Fruit fly (Drosophila melanogaster): Measurements from ENCODE around the gene CG33688.

CG33688 gene

DNA sequence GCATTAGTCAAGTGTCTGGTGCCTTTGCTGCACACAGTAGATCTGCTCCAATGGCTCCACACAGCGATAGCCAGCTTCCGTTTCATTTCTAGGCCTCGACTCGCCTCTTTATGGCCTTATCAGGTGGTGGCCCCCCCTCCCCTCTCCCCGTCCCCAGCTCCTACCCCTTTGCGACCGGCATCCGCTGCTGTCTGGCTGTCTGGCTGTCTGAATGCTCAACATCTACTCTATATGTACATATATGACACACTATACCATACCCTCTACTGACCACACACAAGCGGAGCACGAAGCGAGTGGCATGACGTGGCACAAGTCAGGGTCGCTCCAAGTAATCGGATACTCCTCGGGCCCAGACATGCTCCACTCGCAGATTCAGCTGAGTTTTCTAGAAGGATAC lies 40.7 kb upstream of the CG33688 start (continued):
- TF ChIP-seq Rx (GFP tag; IDR thresholded peaks at IDR 0.05) = no peak
- no peak for TF ChIP-seq pan (optimal IDR thresholded peaks at IDR 0.05)
- no peak for TF ChIP-seq pan (GFP tag; optimal IDR thresholded peaks at IDR 0.05 in 1 of 2, IDR thresholded peaks at IDR 0.05 in 1 of 2)
- no peak for TF ChIP-seq jigr1 (GFP tag; IDR thresholded peaks at IDR 0.05)
- no peak for TF ChIP-seq CG8924 (tag; optimal IDR thresholded peaks at IDR 0.05)
- TF ChIP-seq CG6791 (GFP tag; IDR thresholded peaks at IDR 0.05; ENCODE audit: partially characterized antibody) = peak; percentile 35; the same call in 1 of the 3 replicates
- no peak for TF ChIP-seq CG1603 (tag; optimal IDR thresholded peaks at IDR 0.05)
- 0 out of 2 replicates have a peak, but pooled peaks have one; percentile 29 for TF ChIP-seq HLH3B (GFP tag; IDR thresholded peaks at IDR 0.05)
- peak; percentile 30; the same call in 1 of the 3 replicates for TF ChIP-seq CG6175 (GFP tag; IDR thresholded peaks at IDR 0.05)
- TF ChIP-seq CG14014 (GFP tag; IDR thresholded peaks at IDR 0.05) = 0 out of 2 replicates have a peak, but pooled peaks have one; percentile 26
- no peak for TF ChIP-seq Hr78 (GFP tag; optimal IDR thresholded peaks at IDR 0.05)
- no peak for TF ChIP-seq CG31224 (GFP tag; IDR thresholded peaks at IDR 0.05)
- TF ChIP-seq CG15073 (GFP tag; optimal IDR thresholded peaks at IDR 0.05) = no peak
- TF ChIP-seq CG2875 (GFP tag; optimal IDR thresholded peaks at IDR 0.05) = no peak
- no peak for TF ChIP-seq CG10431 (GFP tag; optimal IDR thresholded peaks at IDR 0.05)
- TF ChIP-seq CG8359 (GFP tag; optimal IDR thresholded peaks at IDR 0.05; ENCODE audit: borderline replicate concordance) = no peak
- no peak for TF ChIP-seq Med (GFP tag)
- peak; percentile 61 for TF ChIP-seq Bgb (GFP tag; IDR thresholded peaks at IDR 0.05; ENCODE audit: partially characterized antibody)
- TF ChIP-seq ro (GFP tag; IDR thresholded peaks at IDR 0.05) = no peak
- TF ChIP-seq inv (GFP tag; IDR thresholded peaks at IDR 0.05; ENCODE audit: partially characterized antibody) = peak; percentile 33; the same call in 1 of the 2 replicates
- no peak for TF ChIP-seq CG1602 (GFP tag; optimal IDR thresholded peaks at IDR 0.05)
- TF ChIP-seq CG14860 (GFP tag; IDR thresholded peaks at IDR 0.05; ENCODE audit: partially characterized antibody) = peak; percentile 56; the same call in 2 of the 3 replicates
- TF ChIP-seq CG7928 (GFP tag; optimal IDR thresholded peaks at IDR 0.05) = no peak
- no peak for TF ChIP-seq CG16779 (GFP tag; IDR thresholded peaks at IDR 0.05)
- no peak for TF ChIP-seq tap (tag; optimal IDR thresholded peaks at IDR 0.05)
- TF ChIP-seq hb (GFP tag; IDR thresholded peaks at IDR 0.05; ENCODE audit: partially characterized antibody) = peak; percentile 51
- TF ChIP-seq nom (GFP tag; optimal IDR thresholded peaks at IDR 0.05) = peak; percentile 50
- TF ChIP-seq CG16815 (GFP tag; optimal IDR thresholded peaks at IDR 0.05) = no peak
- no peak for TF ChIP-seq HHEX (GFP tag; optimal IDR thresholded peaks at IDR 0.05)
- TF ChIP-seq CG7963 (GFP tag; IDR thresholded peaks at IDR 0.05; ENCODE audit: partially characterized antibody) = peak; percentile 52; the same call in 1 of the 3 replicates
- TF ChIP-seq B-H2 (GFP tag; optimal IDR thresholded peaks at IDR 0.05) = no peak
- no peak for TF ChIP-seq Usf (GFP tag; optimal IDR thresholded peaks at IDR 0.05)
- TF ChIP-seq CG1647 (GFP tag; optimal IDR thresholded peaks at IDR 0.05) = no peak
- TF ChIP-seq unpg (GFP tag; optimal IDR thresholded peaks at IDR 0.05) = no peak
- no peak for TF ChIP-seq CG7556 (GFP tag; optimal IDR thresholded peaks at IDR 0.05)
- no peak for TF ChIP-seq CG3847 (GFP tag; IDR thresholded peaks at IDR 0.05)
- TF ChIP-seq Opbp (GFP tag; IDR thresholded peaks at IDR 0.05; ENCODE audit: partially characterized antibody) = 0 out of 3 replicates have a peak, but pooled peaks have one; percentile 29
- peak; percentile 61 for TF ChIP-seq D19B (GFP tag; optimal IDR thresholded peaks at IDR 0.05)
- TF ChIP-seq CG4707 (GFP tag; optimal IDR thresholded peaks at IDR 0.05) = no peak
- no peak for TF ChIP-seq D (optimal IDR thresholded peaks at IDR 0.05)
- no peak for TF ChIP-seq D (GFP tag; optimal IDR thresholded peaks at IDR 0.05)
- TF ChIP-seq lmd (GFP tag; IDR thresholded peaks at IDR 0.05) = no peak
- TF ChIP-seq CG8388 (GFP tag; optimal IDR thresholded peaks at IDR 0.05) = no peak
- no peak for TF ChIP-seq maf-S (GFP tag; optimal IDR thresholded peaks at IDR 0.05)
- TF ChIP-seq sna (GFP tag; IDR thresholded peaks at IDR 0.05; ENCODE audit: partially characterized antibody) = peak; percentile 43; the same call in 1 of the 2 replicates
- TF ChIP-seq CG11456 (GFP tag; IDR thresholded peaks at IDR 0.05) = 0 out of 3 replicates have a peak, but pooled peaks have one; percentile 42
- peak; percentile 27 for TF ChIP-seq mirr (GFP tag; optimal IDR thresholded peaks at IDR 0.05)
- no peak for TF ChIP-seq dan (GFP tag; IDR thresholded peaks at IDR 0.05)
- TF ChIP-seq nmo (GFP tag; optimal IDR thresholded peaks at IDR 0.05) = no peak

Measured in whole organism, embryonic.